Worm (Caenorhabditis elegans) whole organism, L2 larva: ENCODE data around the gene cyk-1.

Experiments
- ZK546.5 ChIP-seq: sonication (generic microtip); optimal IDR thresholded peaks from 2 replicates; lab custom pipeline; 2017; ENCODE audit warnings: missing biosample characterization, missing genetic modification characterization
- ama-1 ChIP-seq: fragments of 150-350 bp; optimal IDR thresholded peaks from 2 replicates; lab custom pipeline; 2018; ENCODE audit warnings: inconsistent platforms
- mbf-1 ChIP-seq: sonication (generic microtip); optimal IDR thresholded peaks from 2 replicates; lab custom pipeline; 2017; ENCODE audit warnings: missing biosample characterization, missing genetic modification characterization
- nhr-77 ChIP-seq: fragments of 150-350 bp; optimal IDR thresholded peaks from 2 replicates; lab custom pipeline; 2014; ENCODE audit warnings: missing biosample characterization, missing genetic modification characterization
- skn-1 ChIP-seq: sonication (generic microtip); optimal IDR thresholded peaks from 2 replicates; lab custom pipeline; 2017; ENCODE audit warnings: missing biosample characterization, missing genetic modification characterization
- sma-3 ChIP-seq: sonication (generic microtip); optimal IDR thresholded peaks from 2 replicates; lab custom pipeline; 2016; ENCODE audit warnings: missing genetic modification reagents, missing genetic modification characterization, missing compliant biosample characterization
- unc-55 ChIP-seq: fragments of 150-350 bp; sonication (generic microtip); optimal IDR thresholded peaks from 3 replicates; lab custom pipeline; 2014; ENCODE audit warnings: missing biosample characterization, missing genetic modification reagents, missing genetic modification characterization
- zag-1 ChIP-seq: fragments of 150-350 bp; optimal IDR thresholded peaks from 2 replicates; lab custom pipeline; 2014; ENCODE audit warnings: missing biosample characterization, missing genetic modification characterization

DNA sequence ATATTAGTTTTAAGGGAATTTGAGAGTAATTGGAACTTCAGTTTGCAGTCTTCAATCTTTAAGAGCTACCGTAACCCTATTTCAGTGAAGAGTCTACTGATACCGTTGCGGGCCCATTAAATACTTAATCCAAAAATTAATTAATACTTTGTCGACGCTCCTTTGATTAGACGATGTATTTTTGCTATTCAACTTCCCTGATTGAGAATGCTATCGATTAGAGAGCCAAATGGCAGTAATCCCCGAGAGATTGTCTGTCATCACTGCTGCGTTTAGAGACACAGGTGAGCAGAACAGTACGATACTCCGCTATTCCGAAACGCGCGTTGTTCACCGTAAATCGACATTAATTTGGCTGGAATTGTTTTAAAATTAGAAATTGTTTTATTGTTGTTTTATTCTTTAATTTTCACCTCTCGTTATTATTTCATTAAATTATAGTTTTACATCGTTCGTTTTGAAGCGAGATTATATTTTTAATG lies 7.8 kb downstream of the cyk-1 start, which contains the start of gene rfl-1:
- TF ChIP-seq skn-1 = no peak
- no peak for TF ChIP-seq nhr-77 (tag; lab: Kevin White, UChicago)
- TF ChIP-seq mbf-1 (tag; lab: Kevin White, UChicago) = no peak
- peak; percentile 37 for TF ChIP-seq sma-3 (GFP tag; lab: Kevin White, UChicago)
- TF ChIP-seq ama-1 (lab: Kevin White, UChicago) = no peak
- no peak for TF ChIP-seq ZK546.5
- peak; percentile 79 for TF ChIP-seq unc-55 (GFP tag; lab: Kevin White, UChicago)
- no peak for TF ChIP-seq zag-1 (tag; lab: Kevin White, UChicago)
